Worm (Caenorhabditis elegans) whole organism, L4/young adult: ENCODE data around the gene dhs-11.

Experiments
- dao-5 ChIP-seq: sonication (generic microtip); optimal IDR thresholded peaks from 2 replicates; lab custom pipeline; 2016; ENCODE audit warnings: missing genotype, missing genetic modification characterization, moderate library complexity, missing compliant biosample characterization
- him-1 ChIP-seq: sonication (generic microtip); optimal IDR thresholded peaks from 2 replicates; lab custom pipeline; 2016; ENCODE audit warnings: missing genotype, missing genetic modification reagents, missing genetic modification characterization, missing compliant biosample characterization

DNA sequence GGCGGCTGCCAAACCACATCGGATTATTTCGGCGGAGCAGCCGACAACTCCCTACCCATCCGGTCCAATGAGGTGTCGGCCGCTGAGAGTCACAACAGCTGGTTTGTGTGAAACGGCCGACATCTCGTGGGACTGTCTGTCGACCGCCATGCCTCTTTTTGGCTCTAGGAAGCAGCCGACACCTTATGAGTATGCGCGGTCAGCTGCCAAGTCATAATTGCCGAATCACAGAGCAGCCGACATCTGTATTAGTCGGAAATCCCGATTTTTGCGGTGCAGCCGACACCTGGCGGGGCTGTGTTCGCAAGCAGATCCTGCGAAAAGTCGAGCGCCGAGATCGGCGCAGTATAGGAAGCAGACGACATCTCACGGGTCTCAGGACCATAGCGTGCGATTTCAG, 50.6 kb downstream of the dhs-11 start:
- TF ChIP-seq him-1 (tag; lab: Kevin White, UChicago), result no peak
- no peak for TF ChIP-seq dao-5 (tag; lab: Kevin White, UChicago)
